Worm (Caenorhabditis elegans) whole organism, mixed stage, embryonic: ENCODE data around the gene F46C5.6.

Experiments
- M03D4.4 ChIP-seq: sonication (generic microtip); optimal IDR thresholded peaks from 2 replicates; lab custom pipeline; 2017; ENCODE audit warnings: mild to moderate bottlenecking, missing genetic modification characterization, missing compliant biosample characterization
- bed-3 ChIP-seq: fragments of 200-800 bp; sonication (Bioruptor generic); optimal IDR thresholded peaks from 3 replicates; lab custom pipeline; 2018; ENCODE audit warnings: mild to moderate bottlenecking, missing genetic modification characterization, moderate library complexity, missing compliant biosample characterization
- blmp-1 ChIP-seq: fragments of 150-350 bp; optimal IDR thresholded peaks from 2 replicates; lab custom pipeline; 2014; ENCODE audit warnings: missing biosample characterization, missing genetic modification characterization
- ceh-39 ChIP-seq: fragments of 150-350 bp; optimal IDR thresholded peaks from 2 replicates; lab custom pipeline; 2014; ENCODE audit warnings: missing biosample characterization, missing genetic modification characterization
- ceh-83 ChIP-seq: fragments of 200-800 bp; sonication (Bioruptor generic); optimal IDR thresholded peaks from 2 replicates; lab custom pipeline; 2018; ENCODE audit warnings: mild to moderate bottlenecking, missing genetic modification characterization, missing compliant biosample characterization
- ces-1 ChIP-seq: fragments of 150-350 bp; optimal IDR thresholded peaks from 2 replicates; lab custom pipeline; 2014; ENCODE audit warnings: missing biosample characterization, missing genetic modification reagents, missing genetic modification characterization
- cnd-1 ChIP-seq: fragments of 200-800 bp; sonication (Bioruptor generic); optimal IDR thresholded peaks from 2 replicates; lab custom pipeline; 2018; ENCODE audit warnings: mild to moderate bottlenecking, missing genetic modification characterization, missing compliant biosample characterization
- drap-1 ChIP-seq: fragments of 200-800 bp; sonication (Bioruptor generic); optimal IDR thresholded peaks from 3 replicates; lab custom pipeline; 2018; ENCODE audit warnings: mild to moderate bottlenecking, missing genetic modification characterization, missing compliant biosample characterization
- elt-1 ChIP-seq: sonication (generic microtip); optimal IDR thresholded peaks from 2 replicates; lab custom pipeline; 2017; ENCODE audit warnings: missing genetic modification characterization, mild to moderate bottlenecking, missing compliant biosample characterization, antibody characterized with exemption, moderate library complexity, borderline replicate concordance; ENCODE audit not compliant: insufficient read depth
- flh-1 ChIP-seq: fragments of 200-800 bp; sonication (Bioruptor generic); optimal IDR thresholded peaks from 2 replicates; lab custom pipeline; 2018; ENCODE audit warnings: mild to moderate bottlenecking, missing genetic modification characterization, moderate library complexity, missing compliant biosample characterization
- ham-2 ChIP-seq: fragments of 200-800 bp; sonication (Bioruptor generic); optimal IDR thresholded peaks from 2 replicates; lab custom pipeline; 2018; ENCODE audit warnings: mild to moderate bottlenecking, missing genetic modification characterization, missing compliant biosample characterization
- hlh-1 ChIP-seq: fragments of 150-350 bp; optimal IDR thresholded peaks from 2 replicates; lab custom pipeline; 2014; ENCODE audit warnings: missing biosample characterization, missing genetic modification reagents, missing genetic modification characterization
- lsy-2 ChIP-seq: fragments of 150-350 bp; optimal IDR thresholded peaks from 2 replicates; lab custom pipeline; 2014; ENCODE audit warnings: missing biosample characterization, missing genetic modification characterization
- mab-5 ChIP-seq: fragments of 150-350 bp; optimal IDR thresholded peaks from 2 replicates; lab custom pipeline; 2014; ENCODE audit warnings: missing biosample characterization, missing genetic modification characterization
- mls-2 ChIP-seq: sonication (generic microtip); optimal IDR thresholded peaks from 2 replicates; lab custom pipeline; 2016; ENCODE audit warnings: mild to moderate bottlenecking, missing genetic modification characterization, moderate library complexity, missing compliant biosample characterization
- nhr-12 ChIP-seq: fragments of 150-350 bp; optimal IDR thresholded peaks from 2 replicates; lab custom pipeline; 2014; ENCODE audit warnings: missing biosample characterization, missing genetic modification characterization
- nhr-2 ChIP-seq: fragments of 150-350 bp; optimal IDR thresholded peaks from 2 replicates; lab custom pipeline; 2014; ENCODE audit warnings: missing biosample characterization, missing genetic modification characterization
- nhr-237 ChIP-seq: fragments of 150-350 bp; optimal IDR thresholded peaks from 2 replicates; lab custom pipeline; 2014; ENCODE audit warnings: missing biosample characterization, missing genetic modification characterization
- nhr-28 ChIP-seq: fragments of 150-350 bp; optimal IDR thresholded peaks from 2 replicates; lab custom pipeline; 2014; ENCODE audit warnings: missing biosample characterization, missing genetic modification characterization
- nhr-76 ChIP-seq: sonication (generic microtip); optimal IDR thresholded peaks from 2 replicates; lab custom pipeline; 2017; ENCODE audit warnings: missing biosample characterization, missing genetic modification characterization
- pha-4 ChIP-seq: fragments of 150-350 bp; optimal IDR thresholded peaks from 2 replicates; lab custom pipeline; 2018; ENCODE audit warnings: missing biosample characterization, missing genetic modification reagents, missing genetic modification characterization
- snpc-4 ChIP-seq: fragments of 150-350 bp; optimal IDR thresholded peaks from 2 replicates; lab custom pipeline; 2014; ENCODE audit warnings: missing biosample characterization, missing genetic modification characterization
- sptf-1 ChIP-seq: sonication (generic microtip); optimal IDR thresholded peaks from 2 replicates; lab custom pipeline; 2017; ENCODE audit warnings: mild to moderate bottlenecking, missing genetic modification characterization, moderate library complexity, missing compliant biosample characterization
- tbx-8 ChIP-seq: fragments of 200-800 bp; sonication (Bioruptor generic); optimal IDR thresholded peaks from 2 replicates; lab custom pipeline; 2018; ENCODE audit warnings: mild to moderate bottlenecking, missing genetic modification characterization, moderate library complexity, missing compliant biosample characterization
- unc-120 ChIP-seq: sonication (generic microtip); optimal IDR thresholded peaks from 2 replicates; lab custom pipeline; 2017; ENCODE audit warnings: missing genetic modification characterization, missing compliant biosample characterization; ENCODE audit not compliant: poor library complexity, severe bottlenecking
- unc-39 ChIP-seq: fragments of 150-350 bp; optimal IDR thresholded peaks from 2 replicates; lab custom pipeline; 2014; ENCODE audit warnings: missing biosample characterization, missing genetic modification characterization
- unc-62 ChIP-seq: fragments of 150-350 bp; optimal IDR thresholded peaks from 2 replicates; lab custom pipeline; 2014; ENCODE audit warnings: missing biosample characterization, missing genetic modification reagents, missing genetic modification characterization
- ztf-11 ChIP-seq: fragments of 150-350 bp; optimal IDR thresholded peaks from 2 replicates; lab custom pipeline; 2014; ENCODE audit warnings: missing biosample characterization, missing genetic modification characterization

Gene F46C5.6

ce11 chrII:8865078-8865477 lies 20.8 kb upstream of the F46C5.6 start, which contains the start of gene npr-20:
Gene npr-20, minus strand, starts transcription at chrII:8865178.
- no peak for TF ChIP-seq snpc-4
- no peak for TF ChIP-seq unc-39 (tag; lab: Kevin White, UChicago)
- no peak for TF ChIP-seq pha-4 (tag; lab: Kevin White, UChicago)
- no peak for TF ChIP-seq nhr-2 (tag; lab: Kevin White, UChicago)
- no peak for TF ChIP-seq ces-1 (GFP tag; lab: Kevin White, UChicago)
- TF ChIP-seq flh-1 (GFP tag; lab: Kevin White, UChicago), result no peak
- TF ChIP-seq blmp-1 (tag; lab: Kevin White, UChicago), result no peak
- no peak for TF ChIP-seq cnd-1 (tag; lab: Kevin White, UChicago)
- TF ChIP-seq nhr-237 (tag; lab: Kevin White, UChicago), result no peak
- no peak for TF ChIP-seq bed-3 (GFP tag; lab: Kevin White, UChicago)
- TF ChIP-seq nhr-12 (tag; lab: Kevin White, UChicago), result no peak
- no peak for TF ChIP-seq sptf-1 (tag; lab: Kevin White, UChicago)

ce11 chrII:8859596-8859995 lies 15.3 kb upstream of the F46C5.6 start, which contains the start of gene snb-6:
Gene snb-6, minus strand, starts transcription at chrII:8859696.
- TF ChIP-seq ztf-11 (tag; lab: Kevin White, UChicago) (no peak), cnd-1 (tag; lab: Kevin White, UChicago) (no peak), nhr-76 (tag; lab: Kevin White, UChicago) (no peak), tbx-8 (GFP tag; lab: Kevin White, UChicago) (no peak), ham-2 (GFP tag; lab: Kevin White, UChicago) (no peak), hlh-1 (no peak), nhr-28 (no peak), unc-120 (tag; lab: Kevin White, UChicago) (no peak), mab-5 (tag; lab: Kevin White, UChicago) (no peak), M03D4.4 (tag; lab: Kevin White, UChicago) (no peak), unc-39 (tag; lab: Kevin White, UChicago) (no peak), ceh-39 (tag; lab: Kevin White, UChicago) (no peak), nhr-237 (tag; lab: Kevin White, UChicago) (no peak), nhr-12 (tag; lab: Kevin White, UChicago) (no peak), mls-2 (tag; lab: Kevin White, UChicago) (no peak), ces-1 (GFP tag; lab: Kevin White, UChicago) (no peak), bed-3 (GFP tag; lab: Kevin White, UChicago) (no peak)

ce11 chrII:8857074-8857473 lies 12.8 kb upstream of the F46C5.6 start:
- TF ChIP-seq blmp-1 (tag; lab: Kevin White, UChicago) (no peak), ceh-39 (tag; lab: Kevin White, UChicago) (no peak), ces-1 (GFP tag; lab: Kevin White, UChicago) (no peak), mab-5 (tag; lab: Kevin White, UChicago) (no peak), cnd-1 (tag; lab: Kevin White, UChicago) (no peak), elt-1 (tag; lab: Kevin White, UChicago) (no peak), nhr-12 (tag; lab: Kevin White, UChicago) (no peak), ceh-83 (GFP tag; lab: Kevin White, UChicago) (no peak), lsy-2 (no peak), bed-3 (GFP tag; lab: Kevin White, UChicago) (no peak), M03D4.4 (tag; lab: Kevin White, UChicago) (no peak), unc-39 (tag; lab: Kevin White, UChicago) (no peak), hlh-1 (no peak), pha-4 (tag; lab: Kevin White, UChicago) (no peak), unc-120 (tag; lab: Kevin White, UChicago) (no peak), snpc-4 (no peak)
- TF ChIP-seq, all 35 proteins: peak for 0

ce11 chrII:8856524-8856923 lies 12.2 kb upstream of the F46C5.6 start:
- TF ChIP-seq unc-62 (GFP tag; lab: Kevin White, UChicago), result peak; percentile 12
- peak; percentile 75 for TF ChIP-seq ham-2 (GFP tag; lab: Kevin White, UChicago)
- TF ChIP-seq blmp-1 (tag; lab: Kevin White, UChicago), result peak; percentile 59
- no peak for TF ChIP-seq mab-5 (tag; lab: Kevin White, UChicago)
- no peak for TF ChIP-seq ces-1 (GFP tag; lab: Kevin White, UChicago)

- TF ChIP-seq M03D4.4 (tag; lab: Kevin White, UChicago), result no peak
- no peak for TF ChIP-seq cnd-1 (tag; lab: Kevin White, UChicago)
- no peak for TF ChIP-seq drap-1
- no peak for TF ChIP-seq elt-1 (tag; lab: Kevin White, UChicago)
- TF ChIP-seq ceh-83 (GFP tag; lab: Kevin White, UChicago), result no peak
These were observed 10.6 kb upstream of the F46C5.6 start for ce11 chrII:8854874-8855273.
